Worm (Caenorhabditis elegans) whole organism, midembryonic: ENCODE measurements around the gene ttr-17.

Experiments used
- T22C8.4 ChIP-seq: fragments of 200-800 bp; sonication (Bioruptor generic); IDR thresholded peaks from 2 replicates; pipeline ENCODE4 v1.3.6; 2022; ENCODE audit warnings: missing genetic modification characterization, missing compliant biosample characterization
- cog-1 ChIP-seq: sonication (generic microtip); optimal IDR thresholded peaks from 2 replicates; lab custom pipeline; 2016; ENCODE audit warnings: missing genetic modification characterization, missing compliant biosample characterization
- flt-1 ChIP-seq: fragments of 200-800 bp; sonication (Bioruptor generic); IDR thresholded peaks from 2 replicates; pipeline ENCODE4 v1.3.6; 2022; ENCODE audit warnings: missing genetic modification characterization, missing compliant biosample characterization
- klf-2 ChIP-seq: fragments of 200-800 bp; sonication (Bioruptor generic); conservative IDR thresholded peaks from 2 replicates; pipeline ENCODE4 v1.3.6; 2022; ENCODE audit warnings: missing genetic modification reagents, missing genetic modification characterization, missing compliant biosample characterization
- med-1 ChIP-seq: sonication (generic microtip); optimal IDR thresholded peaks from 2 replicates; lab custom pipeline; 2017; ENCODE audit warnings: missing genetic modification characterization, mild to moderate bottlenecking, missing compliant biosample characterization, antibody characterized with exemption, missing genetic modification reagents; ENCODE audit not compliant: insufficient read depth
- ref-1 ChIP-seq: fragments of 200-800 bp; sonication (Bioruptor generic); conservative IDR thresholded peaks from 2 replicates; pipeline ENCODE4 v1.3.6; 2022; ENCODE audit warnings: missing genetic modification reagents, missing genetic modification characterization, missing compliant biosample characterization
- tab-1 ChIP-seq: fragments of 200-800 bp; sonication (Bioruptor generic); IDR thresholded peaks from 2 replicates; pipeline ENCODE4 v1.3.6; 2022; ENCODE audit warnings: missing genetic modification characterization, missing compliant biosample characterization
- ztf-23 ChIP-seq: fragments of 200-800 bp; sonication (Bioruptor generic); IDR thresholded peaks from 2 replicates; pipeline ENCODE4 v1.3.6; 2022; ENCODE audit warnings: missing genetic modification reagents, missing genetic modification characterization, missing compliant biosample characterization
- ztf-29 ChIP-seq: fragments of 200-800 bp; sonication (Bioruptor generic); IDR thresholded peaks from 2 replicates; pipeline ENCODE4 v1.3.6; 2022; ENCODE audit warnings: missing genetic modification reagents, missing genetic modification characterization, missing compliant biosample characterization

ce11 chrIV:11026648-11027047 lies 40.2 kb downstream of the ttr-17 start:
- 0 out of 2 replicates have a peak, but pooled peaks have one; percentile 11 for TF ChIP-seq T22C8.4 (GFP tag; lab: Robert Waterston, UW)
- TF ChIP-seq cog-1 (tag; lab: Kevin White, UChicago) = no peak
- TF ChIP-seq ref-1 = no peak
- TF ChIP-seq ztf-29 = no peak
- TF ChIP-seq klf-2 (GFP tag; lab: Robert Waterston, UW) = no peak
- TF ChIP-seq tab-1 (GFP tag; lab: Robert Waterston, UW) = no peak
- TF ChIP-seq flt-1 (GFP tag; lab: Robert Waterston, UW) = no peak
- TF ChIP-seq ztf-23 (GFP tag; lab: Robert Waterston, UW) = no peak
- TF ChIP-seq med-1 (GFP tag; lab: Kevin White, UChicago) = no peak
